Worm (Caenorhabditis elegans) whole organism, L1 larva: ENCODE data around the gene bath-21.

Experiments used
- C04F5.9 ChIP-seq: sonication (generic microtip); optimal IDR thresholded peaks from 2 replicates; lab custom pipeline; 2016; ENCODE audit warnings: missing genetic modification characterization, missing compliant biosample characterization
- aha-1 ChIP-seq: fragments of 150-350 bp; optimal IDR thresholded peaks from 2 replicates; lab custom pipeline; 2014; ENCODE audit warnings: missing biosample characterization, missing genetic modification characterization
- elt-2 ChIP-seq: sonication (generic microtip); optimal IDR thresholded peaks from 2 replicates; lab custom pipeline; 2016; ENCODE audit warnings: missing genetic modification characterization, mild to moderate bottlenecking, inconsistent platforms, missing compliant biosample characterization, missing genetic modification reagents
- grh-1 ChIP-seq: fragments of 200-800 bp; sonication (Bioruptor generic); IDR thresholded peaks from 2 replicates; pipeline ENCODE4 v1.3.6; 2022; ENCODE audit warnings: missing genetic modification reagents, missing genetic modification characterization, missing compliant biosample characterization
- lin-35 ChIP-seq, 2 experiments: fragments of 150-350 bp; optimal IDR thresholded peaks; 2 replicates each; lab custom pipeline; 2014; ENCODE audit warnings: missing biosample characterization in 2 of 2, missing genetic modification characterization in 2 of 2, missing genetic modification reagents in 2 of 2
- lsy-2 ChIP-seq, 2 experiments: fragments of 150-350 bp; optimal IDR thresholded peaks; 2 replicates each; lab custom pipeline; 2014; ENCODE audit warnings: missing biosample characterization in 2 of 2, missing genetic modification characterization in 2 of 2
- nhr-11 ChIP-seq: fragments of 150-350 bp; optimal IDR thresholded peaks from 2 replicates; lab custom pipeline; 2014; ENCODE audit warnings: missing biosample characterization, missing genetic modification characterization
- ztf-4 ChIP-seq: fragments of 150-350 bp; optimal IDR thresholded peaks from 2 replicates; lab custom pipeline; 2014; ENCODE audit warnings: missing biosample characterization, missing genetic modification characterization

ce11 chrII:1986979-1987378 lies 39.4 kb downstream of the bath-21 start, which contains the start of gene Y16E11A.4:
- TF ChIP-seq ztf-4 (tag; lab: Kevin White, UChicago) (no peak), nhr-11 (tag; lab: Kevin White, UChicago) (no peak), grh-1 (GFP tag; lab: Robert Waterston, UW) (no peak), lin-35 (GFP tag; optimal IDR thresholded peaks at IDR 0.05; lab: Kevin White, UChicago) (no peak), C04F5.9 (tag; lab: Kevin White, UChicago) (no peak), aha-1 (tag; lab: Kevin White, UChicago) (no peak), elt-2 (tag; lab: Kevin White, UChicago) (no peak), lsy-2 (tag; optimal IDR thresholded peaks at IDR 0.05; lab: Kevin White, UChicago) (no peak)
